Fruit fly (Drosophila melanogaster) whole organism, embryonic: ENCODE data around the gene CG15435.
A peak's percentile ranks its signal among the peaks of the same experiment; 100 is the strongest.

Experiments
- CG1024 ChIP-seq: fragments of 200-800 bp; sonication (Bioruptor generic); IDR thresholded peaks from 2 replicates; pipeline ENCODE4 v1.3.6; 2022; ENCODE audit warnings: missing biosample characterization, missing genetic modification characterization
- CG11093 ChIP-seq: fragments of 200-800 bp; sonication (Bioruptor generic); IDR thresholded peaks from 3 replicates; pipeline ENCODE4 v1.3.6; 2022; ENCODE audit warnings: missing biosample characterization, missing genetic modification characterization
- CG12071 ChIP-seq: fragments of 200-800 bp; sonication (Bioruptor generic); optimal IDR thresholded peaks from 3 replicates; lab custom pipeline; 2018; ENCODE audit warnings: missing biosample characterization, mild to moderate bottlenecking, missing genetic modification characterization
- CG12219 ChIP-seq: fragments of 200-800 bp; sonication (Bioruptor generic); optimal IDR thresholded peaks from 3 replicates; lab custom pipeline; 2018; ENCODE audit warnings: missing biosample characterization, mild to moderate bottlenecking, missing genetic modification characterization
- CG1233 ChIP-seq: fragments of 200-800 bp; sonication (Bioruptor generic); optimal IDR thresholded peaks from 4 replicates; lab custom pipeline; 2018; ENCODE audit warnings: missing biosample characterization, mild to moderate bottlenecking, missing genetic modification characterization
- CG12744 ChIP-seq: fragments of 200-800 bp; sonication (Bioruptor generic); optimal IDR thresholded peaks from 2 replicates; lab custom pipeline; 2016; ENCODE audit warnings: missing biosample characterization, missing genetic modification characterization
- CG16813 ChIP-seq: fragments of 200-800 bp; sonication (Bioruptor generic); IDR thresholded peaks from 3 replicates; pipeline ENCODE4 v1.3.6; 2022; ENCODE audit warnings: missing biosample characterization, missing genetic modification characterization; ENCODE audit not compliant: partially characterized antibody
- CG17361 ChIP-seq: fragments of 200-800 bp; sonication (Bioruptor generic); IDR thresholded peaks from 3 replicates; pipeline ENCODE4 v1.3.6; 2022; ENCODE audit warnings: missing biosample characterization, missing genetic modification characterization
- CG17568 ChIP-seq: fragments of 200-800 bp; sonication (Bioruptor generic); optimal IDR thresholded peaks from 2 replicates; lab custom pipeline; 2018; ENCODE audit warnings: missing biosample characterization, mild to moderate bottlenecking, missing genetic modification characterization, moderate library complexity
- CG2202 ChIP-seq: fragments of 200-800 bp; sonication (Bioruptor generic); optimal IDR thresholded peaks from 2 replicates; lab custom pipeline; 2018; ENCODE audit warnings: missing biosample characterization, mild to moderate bottlenecking, missing genetic modification characterization
- CG32532 ChIP-seq: fragments of 200-800 bp; sonication (Bioruptor generic); IDR thresholded peaks from 2 replicates; pipeline ENCODE4 v1.3.6; 2022; ENCODE audit warnings: missing biosample characterization, missing genetic modification characterization
- CG32772 ChIP-seq: fragments of 200-800 bp; sonication (Bioruptor generic); IDR thresholded peaks from 2 replicates; pipeline ENCODE4 v1.3.6; 2022; ENCODE audit warnings: missing biosample characterization, missing genetic modification characterization
- CG3838 ChIP-seq: fragments of 200-800 bp; sonication (Bioruptor generic); optimal IDR thresholded peaks from 3 replicates; lab custom pipeline; 2016; ENCODE audit warnings: missing biosample characterization, missing genetic modification characterization
- CG5180 ChIP-seq: fragments of 200-800 bp; sonication (Bioruptor generic); optimal IDR thresholded peaks from 3 replicates; lab custom pipeline; 2017; ENCODE audit warnings: missing biosample characterization, missing genetic modification characterization, mild to moderate bottlenecking, moderate library complexity, missing genetic modification reagents
- CG8089 ChIP-seq: fragments of 200-800 bp; sonication (Bioruptor generic); optimal IDR thresholded peaks from 3 replicates; lab custom pipeline; 2016; ENCODE audit warnings: missing biosample characterization, missing genetic modification characterization
- CG9727 ChIP-seq: fragments of 200-800 bp; sonication (Bioruptor generic); optimal IDR thresholded peaks from 3 replicates; lab custom pipeline; 2017; ENCODE audit warnings: missing biosample characterization, mild to moderate bottlenecking, missing genetic modification characterization
- CG9932 ChIP-seq: fragments of 200-800 bp; sonication (Bioruptor generic); IDR thresholded peaks from 2 replicates; pipeline ENCODE4 v1.3.6; 2022; ENCODE audit warnings: missing biosample characterization, missing genetic modification characterization
- CHES-1-like ChIP-seq: fragments of 200-800 bp; sonication (Bioruptor generic); optimal IDR thresholded peaks from 2 replicates; lab custom pipeline; 2016; ENCODE audit warnings: missing biosample characterization, missing genetic modification characterization
- D19B ChIP-seq: fragments of 200-800 bp; sonication (Bioruptor generic); optimal IDR thresholded peaks from 2 replicates; lab custom pipeline; 2017; ENCODE audit warnings: missing biosample characterization, mild to moderate bottlenecking, missing genetic modification characterization
- Dbx ChIP-seq: fragments of 200-800 bp; sonication (Bioruptor generic); IDR thresholded peaks from 3 replicates; pipeline ENCODE4 v1.3.6; 2022; ENCODE audit warnings: missing biosample characterization, missing genetic modification characterization
- Doc3 ChIP-seq: fragments of 200-800 bp; sonication (Bioruptor generic); IDR thresholded peaks from 3 replicates; pipeline ENCODE4 v1.3.6; 2022; ENCODE audit warnings: missing biosample characterization, missing genetic modification characterization; ENCODE audit not compliant: partially characterized antibody
- Ets97D ChIP-seq: fragments of 200-800 bp; sonication (Bioruptor generic); optimal IDR thresholded peaks from 3 replicates; lab custom pipeline; 2016; ENCODE audit warnings: missing biosample characterization, missing genetic modification characterization
- Gsc ChIP-seq: fragments of 200-800 bp; sonication (Bioruptor generic); IDR thresholded peaks from 2 replicates; pipeline ENCODE4 v1.3.6; 2022; ENCODE audit warnings: missing biosample characterization, missing genetic modification characterization
- HLH54F ChIP-seq: fragments of 200-800 bp; sonication (Bioruptor generic); optimal IDR thresholded peaks from 3 replicates; lab custom pipeline; 2016; ENCODE audit warnings: missing biosample characterization, missing genetic modification characterization
- Hey ChIP-seq: fragments of 200-800 bp; sonication (Bioruptor generic); optimal IDR thresholded peaks from 3 replicates; lab custom pipeline; 2018; ENCODE audit warnings: missing biosample characterization, mild to moderate bottlenecking, missing genetic modification characterization
- Jarid2 ChIP-seq: fragments of 200-800 bp; sonication (Bioruptor generic); optimal IDR thresholded peaks from 3 replicates; lab custom pipeline; 2017; ENCODE audit warnings: mild to moderate bottlenecking, missing biosample characterization, missing genetic modification reagents, missing genetic modification characterization
- Meics ChIP-seq: fragments of 200-800 bp; sonication (Bioruptor generic); optimal IDR thresholded peaks from 2 replicates; lab custom pipeline; 2017; ENCODE audit warnings: missing biosample characterization, mild to moderate bottlenecking, missing genetic modification characterization
- NK7.1 ChIP-seq: fragments of 200-800 bp; sonication (Bioruptor generic); optimal IDR thresholded peaks from 3 replicates; lab custom pipeline; 2016; ENCODE audit warnings: missing biosample characterization, missing genetic modification characterization
- Oaz ChIP-seq: fragments of 200-800 bp; sonication (Bioruptor generic); IDR thresholded peaks from 2 replicates; pipeline ENCODE4 v1.3.6; 2022; ENCODE audit warnings: missing biosample characterization, missing genetic modification characterization
- PHDP ChIP-seq: fragments of 200-800 bp; sonication (Bioruptor generic); optimal IDR thresholded peaks from 3 replicates; lab custom pipeline; 2018; ENCODE audit warnings: missing biosample characterization, mild to moderate bottlenecking, missing genetic modification characterization, moderate library complexity
- Poxn ChIP-seq: fragments of 200-800 bp; sonication (Bioruptor generic); IDR thresholded peaks from 2 replicates; pipeline ENCODE4 v1.3.6; 2022; ENCODE audit warnings: missing biosample characterization, missing genetic modification characterization
- Ravus ChIP-seq: fragments of 200-800 bp; sonication (Bioruptor generic); IDR thresholded peaks from 2 replicates; pipeline ENCODE4 v1.3.6; 2022; ENCODE audit warnings: missing biosample characterization, missing genetic modification characterization
- Tbp ChIP-seq: fragments of >200 bp; optimal IDR thresholded peaks from 2 replicates; lab custom pipeline; 2018; ENCODE audit warnings: missing biosample characterization, missing genetic modification characterization
- ab ChIP-seq: fragments of 200-800 bp; sonication (Bioruptor generic); optimal IDR thresholded peaks from 2 replicates; lab custom pipeline; 2016; ENCODE audit warnings: missing biosample characterization, missing genetic modification characterization
- bab2 ChIP-seq: fragments of 200-800 bp; sonication (Bioruptor generic); optimal IDR thresholded peaks from 2 replicates; lab custom pipeline; 2016; ENCODE audit warnings: missing biosample characterization, missing genetic modification characterization
- caup ChIP-seq: fragments of 200-800 bp; sonication (Bioruptor generic); optimal IDR thresholded peaks from 3 replicates; lab custom pipeline; 2017; ENCODE audit warnings: missing biosample characterization, mild to moderate bottlenecking, missing genetic modification characterization, moderate library complexity; ENCODE audit not compliant: severe bottlenecking
- chif ChIP-seq, 2 experiments: fragments of 200-800 bp; sonication (Bioruptor generic); optimal IDR thresholded peaks; 3 replicates each; lab custom pipeline; 2016; ENCODE audit warnings: missing biosample characterization in 2 of 2, missing genetic modification characterization in 2 of 2
- croc ChIP-seq: fragments of 200-800 bp; sonication (Bioruptor generic); conservative IDR thresholded peaks from 3 replicates; pipeline ENCODE4 v1.3.6; 2022; ENCODE audit warnings: missing biosample characterization, missing genetic modification characterization
- en ChIP-seq: fragments of 200-800 bp; sonication (Bioruptor generic); optimal IDR thresholded peaks from 2 replicates; lab custom pipeline; 2016; ENCODE audit warnings: missing biosample characterization, missing genetic modification characterization
- gce ChIP-seq: fragments of 200-800 bp; sonication (Bioruptor generic); IDR thresholded peaks from 3 replicates; pipeline ENCODE4 v1.3.6; 2022; ENCODE audit warnings: missing biosample characterization, missing genetic modification characterization
- gcm2 ChIP-seq: fragments of 200-800 bp; sonication (Bioruptor generic); optimal IDR thresholded peaks from 2 replicates; lab custom pipeline; 2016; ENCODE audit warnings: missing biosample characterization, missing genetic modification characterization
- grau ChIP-seq: fragments of 200-800 bp; optimal IDR thresholded peaks from 3 replicates; lab custom pipeline; 2019; ENCODE audit warnings: missing biosample characterization, mild to moderate bottlenecking, missing genetic modification characterization, moderate library complexity
- ham ChIP-seq: fragments of 200-800 bp; sonication (Bioruptor generic); IDR thresholded peaks from 2 replicates; pipeline ENCODE4 v1.3.6; 2022; ENCODE audit warnings: missing biosample characterization, missing genetic modification characterization
- kah ChIP-seq: fragments of 200-800 bp; sonication (Bioruptor generic); optimal IDR thresholded peaks from 2 replicates; lab custom pipeline; 2018; ENCODE audit warnings: missing biosample characterization, mild to moderate bottlenecking, missing genetic modification characterization
- nerfin-2 ChIP-seq: fragments of 200-800 bp; sonication (Bioruptor generic); IDR thresholded peaks from 2 replicates; pipeline ENCODE4 v1.3.6; 2022; ENCODE audit warnings: missing biosample characterization, missing genetic modification characterization; ENCODE audit not compliant: partially characterized antibody
- oc ChIP-seq: fragments of 200-800 bp; sonication (Bioruptor generic); optimal IDR thresholded peaks from 2 replicates; lab custom pipeline; 2018; ENCODE audit warnings: missing biosample characterization, mild to moderate bottlenecking, missing genetic modification characterization, moderate library complexity
- odd ChIP-seq: fragments of 200-800 bp; sonication (Bioruptor generic); optimal IDR thresholded peaks from 2 replicates; lab custom pipeline; 2017; ENCODE audit warnings: missing biosample characterization, mild to moderate bottlenecking, missing genetic modification characterization
- pb ChIP-seq: fragments of 200-800 bp; sonication (Bioruptor generic); optimal IDR thresholded peaks from 3 replicates; lab custom pipeline; 2016; ENCODE audit warnings: missing biosample characterization, missing genetic modification characterization
- slbo ChIP-seq: fragments of 200-800 bp; sonication (Bioruptor generic); IDR thresholded peaks from 2 replicates; pipeline ENCODE4 v1.3.6; 2022; ENCODE audit warnings: missing biosample characterization, missing genetic modification characterization
- slp2 ChIP-seq: fragments of 200-800 bp; sonication (Bioruptor generic); optimal IDR thresholded peaks from 2 replicates; lab custom pipeline; 2016; ENCODE audit warnings: missing biosample characterization, missing genetic modification characterization
- usp ChIP-seq: fragments of >200 bp; optimal IDR thresholded peaks from 2 replicates; lab custom pipeline; 2017; ENCODE audit warnings: missing biosample characterization, missing genetic modification characterization
- vvl ChIP-seq: fragments of 200-800 bp; sonication (Bioruptor generic); IDR thresholded peaks from 2 replicates; pipeline ENCODE4 v1.3.6; 2022; ENCODE audit warnings: missing biosample characterization, missing genetic modification characterization

Gene CG15435

dm6 chr2L:4448582-4449016 lies 10.9 kb upstream of the CG15435 start, which contains the start of gene MFS18 (continued):
- peak; percentile 88 for TF ChIP-seq HLH54F (GFP tag; lab: Kevin White, UChicago)
- TF ChIP-seq CG17361 (GFP tag; lab: Robert Waterston, UW): peak; percentile 99
- TF ChIP-seq CG12744 (GFP tag; lab: Kevin White, UChicago): peak; percentile 68
- peak; percentile 100 for TF ChIP-seq vvl (GFP tag; lab: Robert Waterston, UW)
- no peak for TF ChIP-seq Hey
- no peak for TF ChIP-seq CG17568 (GFP tag; lab: Kevin White, UChicago)
- TF ChIP-seq Tbp (GFP tag; lab: Kevin White, UChicago): no peak
- peak; percentile 91 for TF ChIP-seq Jarid2 (GFP tag; lab: Kevin White, UChicago)
- TF ChIP-seq usp (GFP tag; lab: Kevin White, UChicago): no peak
- peak; percentile 99 for TF ChIP-seq CG1233
- TF ChIP-seq CHES-1-like: peak; percentile 73
- TF ChIP-seq Dbx (GFP tag; lab: Robert Waterston, UW): peak; percentile 98
- TF ChIP-seq CG9932: peak; percentile 98
- peak; percentile 59 for TF ChIP-seq CG16813 (GFP tag; lab: Robert Waterston, UW)
- TF ChIP-seq slbo: peak; percentile 99
- peak; percentile 94 for TF ChIP-seq D19B (GFP tag; lab: Kevin White, UChicago)
- TF ChIP-seq chif (GFP tag; optimal IDR thresholded peaks at IDR 0.05; lab: Kevin White, UChicago): peak; percentile 80 to 86
- peak; percentile 62 for TF ChIP-seq Doc3 (GFP tag; lab: Robert Waterston, UW)
- TF ChIP-seq bab2 (GFP tag; lab: Kevin White, UChicago): peak; percentile 88
- peak; percentile 8 for TF ChIP-seq en (GFP tag; lab: Kevin White, UChicago)
- peak; percentile 97 for TF ChIP-seq Gsc
- TF ChIP-seq oc: peak; percentile 95
- TF ChIP-seq CG32772 (GFP tag; lab: Robert Waterston, UW): peak; percentile 99
- TF ChIP-seq ab: peak; percentile 54
- TF ChIP-seq gcm2 (GFP tag; lab: Kevin White, UChicago): peak; percentile 73
- TF ChIP-seq kah (GFP tag; lab: Kevin White, UChicago): peak; percentile 92
- peak; percentile 98 for TF ChIP-seq Meics (GFP tag; lab: Kevin White, UChicago)
- peak; percentile 92 for TF ChIP-seq NK7.1 (GFP tag; lab: Kevin White, UChicago)
- TF ChIP-seq CG12071 (GFP tag; lab: Kevin White, UChicago): peak; percentile 97
- peak; percentile 97 for TF ChIP-seq caup
- peak; percentile 96 for TF ChIP-seq Ets97D (GFP tag; lab: Kevin White, UChicago)
- peak; percentile 89 for TF ChIP-seq CG12219 (GFP tag; lab: Kevin White, UChicago)
- peak; percentile 98 for TF ChIP-seq gce (GFP tag; lab: Robert Waterston, UW)
- peak; percentile 99 for TF ChIP-seq CG9727
- peak; percentile 90 for TF ChIP-seq nerfin-2 (GFP tag; lab: Robert Waterston, UW)
- peak; percentile 98 for TF ChIP-seq CG11093 (GFP tag; lab: Robert Waterston, UW)
- peak; percentile 71 for TF ChIP-seq CG8089
- TF ChIP-seq CG5180 (GFP tag; lab: Kevin White, UChicago): peak; percentile 86
- TF ChIP-seq Ravus (GFP tag; lab: Robert Waterston, UW): peak; percentile 97
- peak; percentile 92 for TF ChIP-seq CG3838
- peak; percentile 88 for TF ChIP-seq pb
- TF ChIP-seq ham (GFP tag; lab: Robert Waterston, UW): peak; percentile 93
- TF ChIP-seq odd (GFP tag; lab: Kevin White, UChicago): peak; percentile 85
- TF ChIP-seq PHDP (tag; lab: Kevin White, UChicago): peak; percentile 96
- peak; percentile 92 for TF ChIP-seq Poxn (GFP tag; lab: Robert Waterston, UW)
- TF ChIP-seq grau (tag; lab: Kevin White, UChicago): peak; percentile 91
- TF ChIP-seq croc: peak; percentile 98
- TF ChIP-seq slp2 (GFP tag; lab: Kevin White, UChicago): peak; percentile 65
- peak; percentile 99 for TF ChIP-seq CG32532 (GFP tag; lab: Robert Waterston, UW)
- TF ChIP-seq CG2202: peak; percentile 95
- peak; percentile 97 for TF ChIP-seq Oaz (GFP tag; lab: Robert Waterston, UW)
- TF ChIP-seq CG1024 (GFP tag; lab: Robert Waterston, UW): peak; percentile 96
